Fruit fly (Drosophila melanogaster): ENCODE data around the gene CG32104.
A peak's percentile ranks its signal among the peaks of the same experiment; 100 is the strongest.

dm6 chr3L:12408513-12409320, 9.6 kb upstream of the CG32104 start:
- TF ChIP-seq CG8319 (GFP tag; optimal IDR thresholded peaks at IDR 0.05): peak; percentile 42
- peak; percentile 31 for TF ChIP-seq OdsH (GFP tag; optimal IDR thresholded peaks at IDR 0.05)

Data from whole organism, prepupa.